Fruit fly (Drosophila melanogaster): ENCODE results near the gene Pus1.

dm6 chr3R:20622297-20623168 is 30.1 kb upstream of the Pus1 start:
- TF ChIP-seq Sin3A (optimal IDR thresholded peaks at IDR 0.05) (no peak), psq (optimal IDR thresholded peaks at IDR 0.05) (no peak), Myc (optimal IDR thresholded peaks at IDR 0.05) (no peak)
